Worm (Caenorhabditis elegans) whole organism, mixed stage, embryonic: ENCODE data around the gene srv-32.

Experiments used
- elt-1 ChIP-seq: sonication (generic microtip); optimal IDR thresholded peaks from 2 replicates; lab custom pipeline; 2017; ENCODE audit warnings: missing genetic modification characterization, mild to moderate bottlenecking, missing compliant biosample characterization, antibody characterized with exemption, moderate library complexity, borderline replicate concordance; ENCODE audit not compliant: insufficient read depth
- ham-2 ChIP-seq: fragments of 200-800 bp; sonication (Bioruptor generic); optimal IDR thresholded peaks from 2 replicates; lab custom pipeline; 2018; ENCODE audit warnings: mild to moderate bottlenecking, missing genetic modification characterization, missing compliant biosample characterization
- lin-13 ChIP-seq: fragments of 150-350 bp; optimal IDR thresholded peaks from 2 replicates; lab custom pipeline; 2014; ENCODE audit warnings: missing biosample characterization, missing genetic modification characterization
- lin-32 ChIP-seq: fragments of 200-800 bp; sonication (Bioruptor generic); optimal IDR thresholded peaks from 2 replicates; lab custom pipeline; 2018; ENCODE audit warnings: mild to moderate bottlenecking, missing genetic modification characterization, missing compliant biosample characterization
- mab-5 ChIP-seq: fragments of 150-350 bp; optimal IDR thresholded peaks from 2 replicates; lab custom pipeline; 2014; ENCODE audit warnings: missing biosample characterization, missing genetic modification characterization
- nhr-237 ChIP-seq: fragments of 150-350 bp; optimal IDR thresholded peaks from 2 replicates; lab custom pipeline; 2014; ENCODE audit warnings: missing biosample characterization, missing genetic modification characterization
- nhr-28 ChIP-seq: fragments of 150-350 bp; optimal IDR thresholded peaks from 2 replicates; lab custom pipeline; 2014; ENCODE audit warnings: missing biosample characterization, missing genetic modification characterization
- nhr-76 ChIP-seq: sonication (generic microtip); optimal IDR thresholded peaks from 2 replicates; lab custom pipeline; 2017; ENCODE audit warnings: missing biosample characterization, missing genetic modification characterization
- snpc-4 ChIP-seq: fragments of 150-350 bp; optimal IDR thresholded peaks from 2 replicates; lab custom pipeline; 2014; ENCODE audit warnings: missing biosample characterization, missing genetic modification characterization
- unc-39 ChIP-seq: fragments of 150-350 bp; optimal IDR thresholded peaks from 2 replicates; lab custom pipeline; 2014; ENCODE audit warnings: missing biosample characterization, missing genetic modification characterization
- ztf-11 ChIP-seq: fragments of 150-350 bp; optimal IDR thresholded peaks from 2 replicates; lab custom pipeline; 2014; ENCODE audit warnings: missing biosample characterization, missing genetic modification characterization

DNA sequence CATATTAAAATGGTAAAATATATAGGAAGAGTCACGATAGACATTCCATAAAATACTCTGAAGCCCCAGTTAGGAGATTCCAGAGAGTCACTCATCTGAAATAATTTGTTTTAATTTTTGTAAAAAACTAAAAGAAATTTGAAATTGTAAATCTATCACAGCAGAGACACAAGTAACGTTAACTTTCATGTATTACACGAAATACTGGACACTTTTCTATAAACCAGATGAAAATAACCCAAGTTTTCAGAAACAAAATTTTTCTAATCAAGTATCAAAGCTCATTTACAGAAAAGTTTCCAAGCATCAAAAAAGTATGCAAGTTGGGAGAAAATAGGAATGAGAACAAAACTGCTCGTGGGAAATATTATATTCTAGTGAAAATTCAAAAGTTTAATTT lies 16.2 kb upstream of the srv-32 start, which contains the start of gene srv-27:
- TF ChIP-seq ztf-11 (tag; lab: Kevin White, UChicago) (no peak), mab-5 (tag; lab: Kevin White, UChicago) (no peak), snpc-4 (tag; lab: Kevin White, UChicago) (no peak), nhr-237 (tag; lab: Kevin White, UChicago) (no peak), lin-13 (tag; lab: Kevin White, UChicago) (no peak), unc-39 (tag; lab: Kevin White, UChicago) (no peak), elt-1 (tag; lab: Kevin White, UChicago) (no peak), ham-2 (no peak), nhr-76 (tag; lab: Kevin White, UChicago) (no peak), lin-32 (no peak), nhr-28 (tag; lab: Kevin White, UChicago) (no peak)
